Fruit fly (Drosophila melanogaster) whole organism, embryonic: ENCODE measurements around the gene RASSF8.
A peak's percentile ranks its signal among the peaks of the same experiment; 100 is the strongest.

Source experiments
- Antp ChIP-seq: fragments of 200-800 bp; sonication (Bioruptor generic); optimal IDR thresholded peaks from 3 replicates; lab custom pipeline; 2016; ENCODE audit warnings: missing biosample characterization, missing genetic modification characterization
- CG13424 ChIP-seq: fragments of 200-800 bp; sonication (Bioruptor generic); optimal IDR thresholded peaks from 2 replicates; lab custom pipeline; 2019; ENCODE audit warnings: missing biosample characterization, mild to moderate bottlenecking, missing genetic modification characterization, moderate library complexity
- CG15479 ChIP-seq: fragments of 200-800 bp; sonication (Bioruptor generic); optimal IDR thresholded peaks from 3 replicates; lab custom pipeline; 2019; ENCODE audit warnings: missing biosample characterization, mild to moderate bottlenecking, missing genetic modification characterization, moderate library complexity
- CG2199 ChIP-seq: fragments of 200-800 bp; sonication (Bioruptor generic); IDR thresholded peaks from 3 replicates; pipeline ENCODE4 v1.3.6; 2022; ENCODE audit warnings: missing biosample characterization, missing genetic modification characterization
- CG2678 ChIP-seq: fragments of 200-800 bp; sonication (Bioruptor generic); optimal IDR thresholded peaks from 3 replicates; lab custom pipeline; 2019; ENCODE audit warnings: missing biosample characterization, mild to moderate bottlenecking, missing genetic modification characterization, moderate library complexity
- CG3407 ChIP-seq: fragments of 200-800 bp; sonication (Bioruptor generic); optimal IDR thresholded peaks from 2 replicates; lab custom pipeline; 2018; ENCODE audit warnings: missing biosample characterization, mild to moderate bottlenecking, missing genetic modification characterization
- CG34224 ChIP-seq: fragments of 200-800 bp; sonication (Bioruptor generic); IDR thresholded peaks from 3 replicates; pipeline ENCODE4 v1.3.6; 2022; ENCODE audit warnings: missing biosample characterization, missing genetic modification characterization; ENCODE audit not compliant: partially characterized antibody
- CG6765 ChIP-seq: fragments of 200-800 bp; sonication (Bioruptor generic); optimal IDR thresholded peaks from 3 replicates; lab custom pipeline; 2017; ENCODE audit warnings: missing biosample characterization, mild to moderate bottlenecking, missing genetic modification characterization
- CG9215 ChIP-seq: fragments of 200-800 bp; sonication (Bioruptor generic); IDR thresholded peaks from 2 replicates; pipeline ENCODE4 v1.3.6; 2022; ENCODE audit warnings: missing biosample characterization, missing genetic modification characterization
- CG9817 ChIP-seq: fragments of 200-800 bp; sonication (Bioruptor generic); optimal IDR thresholded peaks from 2 replicates; lab custom pipeline; 2018; ENCODE audit warnings: missing biosample characterization, mild to moderate bottlenecking, missing genetic modification characterization, moderate library complexity
- Deaf1 ChIP-seq: fragments of 200-800 bp; optimal IDR thresholded peaks from 3 replicates; lab custom pipeline; 2019; ENCODE audit warnings: missing biosample characterization, mild to moderate bottlenecking, missing genetic modification characterization, moderate library complexity
- Doc2 ChIP-seq: fragments of 200-800 bp; sonication (Bioruptor generic); IDR thresholded peaks from 2 replicates; pipeline ENCODE4 v1.3.6; 2022; ENCODE audit warnings: missing biosample characterization, missing genetic modification characterization
- GATAe ChIP-seq: fragments of 200-800 bp; sonication (Bioruptor generic); conservative IDR thresholded peaks from 2 replicates; pipeline ENCODE4 v1.3.6; 2022; ENCODE audit warnings: missing biosample characterization, missing genetic modification characterization
- Gsc ChIP-seq: fragments of 200-800 bp; sonication (Bioruptor generic); IDR thresholded peaks from 2 replicates; pipeline ENCODE4 v1.3.6; 2022; ENCODE audit warnings: missing biosample characterization, missing genetic modification characterization
- Hand ChIP-seq: fragments of 200-800 bp; sonication (Bioruptor generic); optimal IDR thresholded peaks from 2 replicates; lab custom pipeline; 2017; ENCODE audit warnings: mild to moderate bottlenecking, missing biosample characterization, missing genetic modification reagents, missing genetic modification characterization
- Hr78 ChIP-seq, 2 experiments: fragments of 200-800 bp in 1 of 2; fragments of >200 bp in 1 of 2; sonication (Bioruptor generic) in 1 of 2; optimal IDR thresholded peaks; 2 replicates each; lab custom pipeline; 2017 to 2019; ENCODE audit warnings: missing biosample characterization in 2 of 2, missing genetic modification characterization in 2 of 2, mild to moderate bottlenecking in 1 of 2, moderate library complexity in 1 of 2
- Max ChIP-seq: fragments of 200-800 bp; sonication (Bioruptor generic); optimal IDR thresholded peaks from 2 replicates; lab custom pipeline; 2016; ENCODE audit warnings: missing biosample characterization, mild to moderate bottlenecking, missing genetic modification characterization
- Med ChIP-seq: fragments of 200-800 bp; sonication (Bioruptor generic); peaks from one replicate; lab custom pipeline; 2016; ENCODE audit warnings: missing biosample characterization, missing genetic modification characterization, mild to moderate bottlenecking, inconsistent platforms, moderate library complexity
- Scr ChIP-seq: fragments of 200-800 bp; sonication (Bioruptor generic); IDR thresholded peaks from 2 replicates; pipeline ENCODE4 v1.3.6; 2022; ENCODE audit warnings: missing biosample characterization, missing genetic modification characterization; ENCODE audit not compliant: partially characterized antibody
- Trl ChIP-seq, 3 experiments: fragments of >200 bp in 2 of 3; fragments of 200-800 bp in 1 of 3; sonication (Bioruptor generic) in 1 of 3; optimal IDR thresholded peaks; 2 replicates in 1 of 3; 3 replicates in 2 of 3; lab custom pipeline; 2016 to 2017; ENCODE audit warnings: missing biosample characterization in 1 of 3, missing genetic modification characterization in 1 of 3
- Xrp1 ChIP-seq: fragments of 200-800 bp; sonication (Bioruptor generic); IDR thresholded peaks from 2 replicates; pipeline ENCODE4 v1.3.6; 2022; ENCODE audit warnings: missing biosample characterization, missing genetic modification characterization
- crp ChIP-seq, 2 experiments: fragments of 200-800 bp; sonication (Bioruptor generic); optimal IDR thresholded peaks; 2 replicates in 1 of 2; 3 replicates in 1 of 2; lab custom pipeline; 2017; ENCODE audit warnings: missing biosample characterization in 2 of 2, missing genetic modification characterization in 2 of 2, mild to moderate bottlenecking in 1 of 2, moderate library complexity in 1 of 2
- eve ChIP-seq, 2 experiments: fragments of >200 bp; optimal IDR thresholded peaks; 2 replicates each; lab custom pipeline; 2017; ENCODE audit warnings: missing biosample characterization in 2 of 2, missing genetic modification characterization in 2 of 2
- exex ChIP-seq: fragments of 200-800 bp; sonication (Bioruptor generic); optimal IDR thresholded peaks from 4 replicates; lab custom pipeline; 2018; ENCODE audit warnings: missing biosample characterization, mild to moderate bottlenecking, missing genetic modification characterization, moderate library complexity
- grn ChIP-seq: fragments of 200-800 bp; sonication (Bioruptor generic); optimal IDR thresholded peaks from 3 replicates; lab custom pipeline; 2017; ENCODE audit warnings: missing biosample characterization, missing genetic modification characterization
- ind ChIP-seq: fragments of 200-800 bp; sonication (Bioruptor generic); optimal IDR thresholded peaks from 3 replicates; lab custom pipeline; 2016; ENCODE audit warnings: missing biosample characterization, missing genetic modification characterization
- lola ChIP-seq, 3 experiments: fragments of >200 bp in 2 of 3; fragments of 200-800 bp in 1 of 3; sonication (Bioruptor generic) in 1 of 3; optimal IDR thresholded peaks; 2 replicates each; lab custom pipeline; 2017 to 2019; ENCODE audit warnings: missing biosample characterization in 3 of 3, missing genetic modification characterization in 3 of 3, mild to moderate bottlenecking in 1 of 3, moderate library complexity in 1 of 3
- nerfin-2 ChIP-seq: fragments of 200-800 bp; sonication (Bioruptor generic); IDR thresholded peaks from 2 replicates; pipeline ENCODE4 v1.3.6; 2022; ENCODE audit warnings: missing biosample characterization, missing genetic modification characterization; ENCODE audit not compliant: partially characterized antibody
- odd ChIP-seq: fragments of 200-800 bp; sonication (Bioruptor generic); optimal IDR thresholded peaks from 2 replicates; lab custom pipeline; 2017; ENCODE audit warnings: missing biosample characterization, mild to moderate bottlenecking, missing genetic modification characterization
- pb ChIP-seq: fragments of 200-800 bp; sonication (Bioruptor generic); optimal IDR thresholded peaks from 3 replicates; lab custom pipeline; 2016; ENCODE audit warnings: missing biosample characterization, missing genetic modification characterization
- pnt ChIP-seq: fragments of 200-800 bp; sonication (Bioruptor generic); optimal IDR thresholded peaks from 3 replicates; lab custom pipeline; 2016; ENCODE audit warnings: missing biosample characterization, missing genetic modification characterization
- pros ChIP-seq: fragments of 200-800 bp; sonication (Bioruptor generic); optimal IDR thresholded peaks from 3 replicates; lab custom pipeline; 2019; ENCODE audit warnings: missing biosample characterization, mild to moderate bottlenecking, missing genetic modification characterization, moderate library complexity
- pzg ChIP-seq: fragments of 200-800 bp; sonication (Bioruptor generic); optimal IDR thresholded peaks from 3 replicates; lab custom pipeline; 2018; ENCODE audit warnings: missing biosample characterization, mild to moderate bottlenecking, missing genetic modification characterization, moderate library complexity
- tio ChIP-seq: fragments of 200-800 bp; sonication (Bioruptor generic); optimal IDR thresholded peaks from 2 replicates; lab custom pipeline; 2017; ENCODE audit warnings: missing biosample characterization, missing genetic modification characterization, inconsistent platforms
- ttk ChIP-seq: fragments of 200-800 bp; sonication (Bioruptor generic); IDR thresholded peaks from 2 replicates; pipeline ENCODE4 v2.1.2; 2022; ENCODE audit warnings: missing biosample characterization, missing genetic modification characterization
- vfl ChIP-seq: fragments of 200-800 bp; sonication (Bioruptor generic); optimal IDR thresholded peaks from 2 replicates; lab custom pipeline; 2016; ENCODE audit warnings: missing biosample characterization, missing genetic modification characterization
- wor ChIP-seq: fragments of 200-800 bp; sonication (Bioruptor generic); IDR thresholded peaks from 2 replicates; pipeline ENCODE4 v1.3.6; 2022; ENCODE audit warnings: missing biosample characterization, missing genetic modification characterization
- zfh1 ChIP-seq: fragments of 200-800 bp; sonication (Bioruptor generic); IDR thresholded peaks from 3 replicates; pipeline ENCODE4 v1.3.6; 2022; ENCODE audit warnings: missing biosample characterization, missing genetic modification characterization

RASSF8 gene

DNA sequence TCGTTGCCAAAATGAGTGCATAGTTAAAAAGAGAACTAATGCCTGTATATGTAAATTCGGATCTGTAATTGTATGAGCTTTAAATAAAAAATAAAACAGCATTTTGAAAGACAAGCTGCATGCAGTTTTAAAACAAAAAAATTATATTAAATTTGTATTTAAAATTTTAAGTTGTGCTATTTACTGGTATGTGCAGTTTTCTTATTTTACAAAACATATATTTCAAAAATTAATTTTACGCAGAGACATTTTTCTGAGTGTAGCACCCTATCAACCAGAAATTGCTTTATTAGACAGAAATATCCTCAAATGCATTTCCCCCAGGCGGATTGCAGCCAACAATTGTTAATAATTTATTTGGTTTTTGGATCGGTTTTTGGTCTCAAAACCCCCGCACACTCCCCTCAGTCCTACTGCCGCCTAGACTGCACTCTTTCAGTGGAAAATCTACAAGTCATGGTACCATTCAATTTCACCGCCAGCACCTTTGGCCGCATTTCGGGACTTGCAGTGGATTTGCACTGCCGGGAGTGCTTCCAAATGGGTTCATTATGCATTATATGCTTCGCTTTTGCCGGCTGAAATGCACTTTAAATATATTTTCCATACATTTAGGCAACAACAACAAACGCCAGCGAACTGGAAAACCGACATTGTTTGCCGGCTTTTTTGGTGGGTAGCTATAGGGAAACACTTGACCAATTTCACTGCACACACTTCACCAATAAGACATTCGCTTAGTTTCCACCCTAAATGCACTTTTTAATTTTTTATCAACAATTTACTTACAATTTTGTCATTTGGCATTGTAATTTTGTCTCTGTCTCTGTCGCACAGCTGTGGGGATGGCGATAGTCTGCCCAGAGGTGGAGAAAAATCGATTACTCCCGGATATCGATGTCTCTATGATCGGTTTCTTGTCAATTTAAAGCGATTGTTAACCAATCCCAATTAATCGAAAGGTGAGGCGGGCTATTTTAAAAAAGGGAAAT lies 37.5 kb upstream of the RASSF8 start, which contains the start of gene Npl4 (continued):
- TF ChIP-seq tio (peak; percentile 25), crp (GFP tag; optimal IDR thresholded peaks at IDR 0.05; lab: Kevin White, UChicago) (peak in 1 of 2 experiments; percentile 48), CG34224 (GFP tag; lab: Robert Waterston, UW) (peak; percentile 97), CG9817 (no peak), Xrp1 (GFP tag; lab: Robert Waterston, UW) (peak; percentile 50; the same call in 1 of the 2 replicates), Antp (no peak), Max (no peak), CG3407 (GFP tag; lab: Kevin White, UChicago) (no peak), ttk (no peak), odd (GFP tag; lab: Kevin White, UChicago) (no peak), Doc2 (GFP tag; lab: Robert Waterston, UW) (no peak), nerfin-2 (GFP tag; lab: Robert Waterston, UW) (peak; percentile 99), lola (GFP tag; optimal IDR thresholded peaks at IDR 0.05; lab: Kevin White, UChicago) (no peak), Scr (GFP tag; lab: Robert Waterston, UW) (peak; percentile 88), eve (GFP tag; optimal IDR thresholded peaks at IDR 0.05; lab: Kevin White, UChicago) (no peak), CG2199 (no peak), CG6765 (no peak), zfh1 (GFP tag; lab: Robert Waterston, UW) (peak; percentile 46; the same call in 1 of the 3 replicates), CG15479 (GFP tag; lab: Kevin White, UChicago) (no peak), CG2678 (tag; lab: Kevin White, UChicago) (no peak), pnt (no peak), pzg (peak; percentile 84), vfl (GFP tag; lab: Kevin White, UChicago) (no peak), Gsc (GFP tag; lab: Robert Waterston, UW) (no peak), pb (GFP tag; lab: Kevin White, UChicago) (no peak)

DNA sequence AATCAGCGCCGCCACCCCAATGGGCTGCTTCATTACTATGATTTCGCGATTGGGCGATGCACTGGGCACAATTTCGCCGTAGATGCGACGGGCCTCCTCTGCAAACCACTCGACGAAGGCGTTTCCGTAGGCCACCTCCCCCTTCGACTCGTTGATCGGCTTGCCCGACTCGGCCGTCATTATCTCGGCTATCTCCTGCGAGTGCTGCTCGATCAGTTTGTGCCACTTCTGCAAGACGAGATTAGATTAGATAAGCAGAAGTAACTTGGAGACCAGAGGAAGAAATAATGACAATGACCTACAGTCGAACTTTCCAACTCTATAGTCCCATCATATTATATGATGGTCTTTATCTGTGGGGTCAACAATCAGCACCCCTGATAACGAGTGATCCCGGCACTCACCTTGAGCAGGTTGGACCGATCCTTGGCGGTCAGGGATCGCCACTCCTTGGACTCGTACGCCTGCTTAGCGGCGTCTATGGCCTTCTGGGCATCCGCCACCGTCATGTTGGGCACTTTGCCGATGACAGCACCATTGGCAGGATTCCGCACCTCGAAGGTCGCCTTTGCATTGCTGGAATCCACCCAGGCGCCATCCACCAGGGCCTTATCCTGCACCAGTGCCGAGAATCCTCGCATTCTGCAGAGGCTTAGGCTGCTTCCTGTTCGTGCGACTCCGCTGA lies 35.5 kb upstream of the RASSF8 start:
- TF ChIP-seq exex (tag; lab: Kevin White, UChicago): peak; percentile 51
- no peak for TF ChIP-seq CG13424 (tag; lab: Kevin White, UChicago)
- no peak for TF ChIP-seq wor (GFP tag; lab: Robert Waterston, UW)
- TF ChIP-seq CG9215 (GFP tag; lab: Robert Waterston, UW): no peak
- TF ChIP-seq Trl (optimal IDR thresholded peaks at IDR 0.05; lab: Kevin White, UChicago): no peak
- TF ChIP-seq Trl (GFP tag; optimal IDR thresholded peaks at IDR 0.05; lab: Kevin White, UChicago): no peak
- peak in 1 of 2 experiments; percentile 90 for TF ChIP-seq Hr78 (GFP tag; optimal IDR thresholded peaks at IDR 0.05; lab: Kevin White, UChicago)
- no peak for TF ChIP-seq Hand (GFP tag; lab: Kevin White, UChicago)
- peak; percentile 79 for TF ChIP-seq Deaf1 (tag; lab: Kevin White, UChicago)
- no peak for TF ChIP-seq pros (GFP tag; lab: Kevin White, UChicago)
- TF ChIP-seq ind (GFP tag; lab: Kevin White, UChicago): no peak
- TF ChIP-seq grn (GFP tag; lab: Kevin White, UChicago): peak; percentile 91
- TF ChIP-seq GATAe (GFP tag; lab: Robert Waterston, UW): peak; percentile 76; the same call in 1 of the 2 replicates
- TF ChIP-seq Med (GFP tag; lab: Kevin White, UChicago): peak; percentile 58
